Fruit fly (Drosophila melanogaster) whole organism, embryonic: Measurements from ENCODE around the gene CG13054.

Source experiments
- Atf6 ChIP-seq: fragments of 200-800 bp; sonication (Bioruptor generic); IDR thresholded peaks from 2 replicates; pipeline ENCODE4 v1.3.6; 2022; ENCODE audit warnings: missing biosample characterization, missing genetic modification characterization
- CG10147 ChIP-seq: fragments of 200-800 bp; sonication (Bioruptor generic); optimal IDR thresholded peaks from 2 replicates; lab custom pipeline; 2019; ENCODE audit warnings: missing biosample characterization, mild to moderate bottlenecking, missing genetic modification characterization, moderate library complexity
- CG10431 ChIP-seq: fragments of 200-800 bp; sonication (Bioruptor generic); optimal IDR thresholded peaks from 3 replicates; lab custom pipeline; 2018; ENCODE audit warnings: missing biosample characterization, mild to moderate bottlenecking, missing genetic modification characterization
- CG12071 ChIP-seq: fragments of 200-800 bp; sonication (Bioruptor generic); optimal IDR thresholded peaks from 3 replicates; lab custom pipeline; 2018; ENCODE audit warnings: missing biosample characterization, mild to moderate bottlenecking, missing genetic modification characterization
- CG12104 ChIP-seq: fragments of 200-800 bp; sonication (Bioruptor generic); optimal IDR thresholded peaks from 3 replicates; lab custom pipeline; 2016; ENCODE audit warnings: missing biosample characterization, missing genetic modification characterization
- CG12155 ChIP-seq: fragments of 200-800 bp; sonication (Bioruptor generic); optimal IDR thresholded peaks from 3 replicates; lab custom pipeline; 2016; ENCODE audit warnings: missing biosample characterization, missing genetic modification characterization
- CG14014 ChIP-seq: fragments of 200-800 bp; sonication (Bioruptor generic); IDR thresholded peaks from 2 replicates; pipeline ENCODE4 v1.3.6; 2022; ENCODE audit warnings: missing biosample characterization, missing genetic modification characterization
- CG16815 ChIP-seq: fragments of 200-800 bp; sonication (Bioruptor generic); optimal IDR thresholded peaks from 3 replicates; lab custom pipeline; 2017; ENCODE audit warnings: missing biosample characterization, mild to moderate bottlenecking, missing genetic modification characterization
- CG17612 ChIP-seq: fragments of 200-800 bp; sonication (Bioruptor generic); IDR thresholded peaks from 2 replicates; pipeline ENCODE4 v1.3.6; 2022; ENCODE audit warnings: missing biosample characterization, missing genetic modification characterization
- CG17829 ChIP-seq: fragments of 200-800 bp; optimal IDR thresholded peaks from 2 replicates; lab custom pipeline; 2019; ENCODE audit warnings: missing biosample characterization, mild to moderate bottlenecking, missing genetic modification characterization, moderate library complexity
- CG18262 ChIP-seq: fragments of 200-800 bp; optimal IDR thresholded peaks from 3 replicates; lab custom pipeline; 2019; ENCODE audit warnings: missing biosample characterization, mild to moderate bottlenecking, missing genetic modification characterization, moderate library complexity
- CG2199 ChIP-seq: fragments of 200-800 bp; sonication (Bioruptor generic); IDR thresholded peaks from 3 replicates; pipeline ENCODE4 v1.3.6; 2022; ENCODE audit warnings: missing biosample characterization, missing genetic modification characterization
- CG2875 ChIP-seq: fragments of 200-800 bp; sonication (Bioruptor generic); optimal IDR thresholded peaks from 2 replicates; lab custom pipeline; 2017; ENCODE audit warnings: missing biosample characterization, mild to moderate bottlenecking, missing genetic modification characterization, missing genetic modification reagents
- CG32532 ChIP-seq: fragments of 200-800 bp; sonication (Bioruptor generic); IDR thresholded peaks from 2 replicates; pipeline ENCODE4 v1.3.6; 2022; ENCODE audit warnings: missing biosample characterization, missing genetic modification characterization
- CG34422 ChIP-seq: fragments of 200-800 bp; sonication (Bioruptor generic); IDR thresholded peaks from 3 replicates; pipeline ENCODE4 v1.3.6; 2022; ENCODE audit warnings: missing biosample characterization, missing genetic modification characterization
- CG5953 ChIP-seq: fragments of 200-800 bp; sonication (Bioruptor generic); IDR thresholded peaks from 2 replicates; pipeline ENCODE4 v1.3.6; 2022; ENCODE audit warnings: missing biosample characterization, missing genetic modification characterization
- CG6689 ChIP-seq: fragments of 200-800 bp; sonication (Bioruptor generic); IDR thresholded peaks from 2 replicates; pipeline ENCODE4 v1.3.6; 2022; ENCODE audit warnings: missing biosample characterization, missing genetic modification characterization
- CG6854 ChIP-seq: fragments of 200-800 bp; sonication (Bioruptor generic); optimal IDR thresholded peaks from 3 replicates; lab custom pipeline; 2017; ENCODE audit warnings: missing biosample characterization, mild to moderate bottlenecking, missing genetic modification characterization
- CG7271 ChIP-seq: fragments of 200-800 bp; sonication (Bioruptor generic); optimal IDR thresholded peaks from 2 replicates; lab custom pipeline; 2018; ENCODE audit warnings: missing biosample characterization, mild to moderate bottlenecking, missing genetic modification characterization, moderate library complexity
- CG7928 ChIP-seq: fragments of 200-800 bp; sonication (Bioruptor generic); optimal IDR thresholded peaks from 2 replicates; lab custom pipeline; 2017; ENCODE audit warnings: missing biosample characterization, mild to moderate bottlenecking, missing genetic modification characterization
- CG8944 ChIP-seq: fragments of 200-800 bp; sonication (Bioruptor generic); optimal IDR thresholded peaks from 3 replicates; lab custom pipeline; 2016; ENCODE audit warnings: missing biosample characterization, missing genetic modification characterization
- CG9727 ChIP-seq: fragments of 200-800 bp; sonication (Bioruptor generic); optimal IDR thresholded peaks from 3 replicates; lab custom pipeline; 2017; ENCODE audit warnings: missing biosample characterization, mild to moderate bottlenecking, missing genetic modification characterization
- CG9817 ChIP-seq: fragments of 200-800 bp; sonication (Bioruptor generic); optimal IDR thresholded peaks from 2 replicates; lab custom pipeline; 2018; ENCODE audit warnings: missing biosample characterization, mild to moderate bottlenecking, missing genetic modification characterization, moderate library complexity
- Camta ChIP-seq: fragments of 200-800 bp; sonication (Bioruptor generic); optimal IDR thresholded peaks from 2 replicates; lab custom pipeline; 2016; ENCODE audit warnings: missing biosample characterization, missing genetic modification characterization
- D19A ChIP-seq: fragments of 200-800 bp; optimal IDR thresholded peaks from 3 replicates; lab custom pipeline; 2019; ENCODE audit warnings: missing biosample characterization, mild to moderate bottlenecking, missing genetic modification characterization, moderate library complexity
- Dbx ChIP-seq: fragments of 200-800 bp; sonication (Bioruptor generic); IDR thresholded peaks from 3 replicates; pipeline ENCODE4 v1.3.6; 2022; ENCODE audit warnings: missing biosample characterization, missing genetic modification characterization
- Dek ChIP-seq: fragments of 200-800 bp; sonication (Bioruptor generic); optimal IDR thresholded peaks from 3 replicates; lab custom pipeline; 2019; ENCODE audit warnings: missing biosample characterization, mild to moderate bottlenecking, missing genetic modification characterization, moderate library complexity
- Dll ChIP-seq: fragments of 200-800 bp; sonication (Bioruptor generic); IDR thresholded peaks from 4 replicates; pipeline ENCODE4 v1.3.6; 2022; ENCODE audit warnings: missing biosample characterization, missing genetic modification characterization; ENCODE audit not compliant: partially characterized antibody
- GATAe ChIP-seq: fragments of 200-800 bp; sonication (Bioruptor generic); conservative IDR thresholded peaks from 2 replicates; pipeline ENCODE4 v1.3.6; 2022; ENCODE audit warnings: missing biosample characterization, missing genetic modification characterization
- Gsc ChIP-seq: fragments of 200-800 bp; sonication (Bioruptor generic); IDR thresholded peaks from 2 replicates; pipeline ENCODE4 v1.3.6; 2022; ENCODE audit warnings: missing biosample characterization, missing genetic modification characterization
- HLH54F ChIP-seq: fragments of 200-800 bp; sonication (Bioruptor generic); optimal IDR thresholded peaks from 3 replicates; lab custom pipeline; 2016; ENCODE audit warnings: missing biosample characterization, missing genetic modification characterization
- Hand ChIP-seq: fragments of 200-800 bp; sonication (Bioruptor generic); optimal IDR thresholded peaks from 2 replicates; lab custom pipeline; 2017; ENCODE audit warnings: mild to moderate bottlenecking, missing biosample characterization, missing genetic modification reagents, missing genetic modification characterization
- Hr3 ChIP-seq: fragments of 200-800 bp; sonication (Bioruptor generic); optimal IDR thresholded peaks from 3 replicates; lab custom pipeline; 2016; ENCODE audit warnings: missing biosample characterization, missing genetic modification characterization
- MESR4 ChIP-seq: fragments of 200-800 bp; sonication (Bioruptor generic); optimal IDR thresholded peaks from 2 replicates; lab custom pipeline; 2018; ENCODE audit warnings: missing biosample characterization, mild to moderate bottlenecking, missing genetic modification characterization, moderate library complexity
- Sry-β ChIP-seq: fragments of 200-800 bp; sonication (Bioruptor generic); optimal IDR thresholded peaks from 2 replicates; lab custom pipeline; 2018; ENCODE audit warnings: missing biosample characterization, mild to moderate bottlenecking, missing genetic modification characterization, moderate library complexity
- aop ChIP-seq: fragments of 200-800 bp; sonication (Bioruptor generic); IDR thresholded peaks from 2 replicates; pipeline ENCODE4 v1.3.6; 2022; ENCODE audit warnings: missing biosample characterization, missing genetic modification characterization
- br ChIP-seq: fragments of >200 bp; optimal IDR thresholded peaks from 2 replicates; lab custom pipeline; 2017
- chif ChIP-seq, 2 experiments: fragments of 200-800 bp; sonication (Bioruptor generic); optimal IDR thresholded peaks; 3 replicates each; lab custom pipeline; 2016; ENCODE audit warnings: missing biosample characterization in 2 of 2, missing genetic modification characterization in 2 of 2
- corto ChIP-seq: fragments of 200-800 bp; sonication (Bioruptor generic); optimal IDR thresholded peaks from 2 replicates; lab custom pipeline; 2016; ENCODE audit warnings: missing biosample characterization, mild to moderate bottlenecking, missing genetic modification characterization, moderate library complexity
- crol ChIP-seq: fragments of 200-800 bp; sonication (Bioruptor generic); IDR thresholded peaks from 2 replicates; pipeline ENCODE4 v1.3.6; 2022; ENCODE audit warnings: missing biosample characterization, missing genetic modification characterization
- fd102C ChIP-seq: fragments of 200-800 bp; sonication (Bioruptor generic); optimal IDR thresholded peaks from 2 replicates; lab custom pipeline; 2018; ENCODE audit warnings: missing biosample characterization, mild to moderate bottlenecking, missing genetic modification characterization, moderate library complexity
- fu2 ChIP-seq: fragments of 200-800 bp; sonication (Bioruptor generic); optimal IDR thresholded peaks from 2 replicates; lab custom pipeline; 2016; ENCODE audit warnings: missing biosample characterization, missing genetic modification characterization
- gsb ChIP-seq: fragments of 200-800 bp; sonication (Bioruptor generic); IDR thresholded peaks from 2 replicates; pipeline ENCODE4 v1.3.6; 2022; ENCODE audit warnings: missing biosample characterization, missing genetic modification characterization
- pan ChIP-seq, 4 experiments: fragments of >200 bp in 3 of 4; fragments of 200-800 bp in 1 of 4; sonication (Bioruptor generic) in 1 of 4; optimal IDR thresholded peaks in 3 of 4; IDR thresholded peaks in 1 of 4; 2 replicates each; pipeline versions ENCODE4 v1.3.6 to Lab custom; 2017 to 2022; ENCODE audit warnings: missing biosample characterization in 2 of 4, missing genetic modification characterization in 2 of 4, mixed read lengths in 1 of 4
- row ChIP-seq: fragments of 200-800 bp; sonication (Bioruptor generic); IDR thresholded peaks from 3 replicates; pipeline ENCODE4 v1.3.6; 2022; ENCODE audit warnings: missing biosample characterization, missing genetic modification characterization
- slou ChIP-seq: fragments of 200-800 bp; sonication (Bioruptor generic); optimal IDR thresholded peaks from 3 replicates; lab custom pipeline; 2016; ENCODE audit warnings: missing biosample characterization, missing genetic modification characterization
- stc ChIP-seq: fragments of 200-800 bp; sonication (Bioruptor generic); IDR thresholded peaks from 2 replicates; pipeline ENCODE4 v1.3.6; 2022; ENCODE audit warnings: missing biosample characterization, missing genetic modification characterization
- sug ChIP-seq: fragments of 200-800 bp; optimal IDR thresholded peaks from 2 replicates; lab custom pipeline; 2019; ENCODE audit warnings: missing biosample characterization, mild to moderate bottlenecking, missing genetic modification characterization, moderate library complexity
- ttk ChIP-seq: fragments of 200-800 bp; sonication (Bioruptor generic); IDR thresholded peaks from 2 replicates; pipeline ENCODE4 v2.1.2; 2022; ENCODE audit warnings: missing biosample characterization, missing genetic modification characterization
- zen2 ChIP-seq: fragments of 200-800 bp; sonication (Bioruptor generic); IDR thresholded peaks from 3 replicates; pipeline ENCODE4 v1.3.6; 2022; ENCODE audit warnings: missing biosample characterization, missing genetic modification characterization; ENCODE audit not compliant: partially characterized antibody

The CG13054 gene

DNA sequence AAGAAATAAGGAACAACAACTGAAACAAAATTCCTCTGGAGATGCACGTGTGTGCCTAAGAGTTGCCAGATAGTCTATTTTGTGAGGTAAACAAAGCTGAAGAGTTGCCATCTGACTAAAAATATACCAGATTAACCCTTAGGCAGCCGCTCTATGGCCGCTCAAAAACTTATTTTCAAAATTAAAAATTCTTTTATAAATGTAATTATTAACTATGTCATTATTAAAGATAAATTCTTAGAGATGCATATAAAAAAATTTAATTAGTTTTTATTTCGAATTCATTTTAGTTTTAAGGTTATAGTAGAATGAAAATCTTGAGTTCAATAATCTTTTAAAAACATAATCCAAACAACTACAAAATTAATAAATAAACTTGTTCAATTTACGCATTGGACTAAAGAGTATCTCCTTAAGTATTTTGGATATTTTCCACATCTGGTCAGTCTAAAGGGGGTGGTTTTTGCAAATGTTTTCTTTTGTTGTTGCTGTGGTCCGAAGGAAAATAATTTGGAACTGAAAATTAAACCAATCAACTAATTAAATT lies 28.3 kb downstream of the CG13054 start, which contains the start of gene Tmx3 (continued):
- TF ChIP-seq Hr3 (GFP tag; lab: Kevin White, UChicago): peak; percentile 93
- TF ChIP-seq CG17829: peak; percentile 90
- TF ChIP-seq corto: peak; percentile 62
- peak; percentile 88 for TF ChIP-seq CG10147 (GFP tag; lab: Kevin White, UChicago)
- peak; percentile 42 to 45 for TF ChIP-seq chif (GFP tag; optimal IDR thresholded peaks at IDR 0.05; lab: Kevin White, UChicago)
- peak; percentile 92 for TF ChIP-seq Dek (tag; lab: Kevin White, UChicago)
- no peak; the same call in 1 of the 2 replicates for TF ChIP-seq CG17612 (GFP tag; lab: Robert Waterston, UW)
- peak; percentile 11 for TF ChIP-seq CG6854 (GFP tag; lab: Kevin White, UChicago)
- TF ChIP-seq ttk (GFP tag; lab: Robert Waterston, UW): peak; percentile 88
- peak; percentile 31 for TF ChIP-seq sug (tag; lab: Kevin White, UChicago)
- TF ChIP-seq Dll (GFP tag; lab: Robert Waterston, UW): 0 out of 4 replicates have a peak, but pooled peaks have one; percentile 38
- no peak for TF ChIP-seq Gsc (GFP tag; lab: Robert Waterston, UW)
- TF ChIP-seq CG10431 (GFP tag; lab: Kevin White, UChicago): peak; percentile 59
- no peak for TF ChIP-seq gsb (GFP tag; lab: Robert Waterston, UW)
- peak; percentile 59 for TF ChIP-seq HLH54F (GFP tag; lab: Kevin White, UChicago)
- peak; percentile 92 for TF ChIP-seq stc (GFP tag; lab: Robert Waterston, UW)
- no peak for TF ChIP-seq MESR4 (GFP tag; lab: Kevin White, UChicago)
- TF ChIP-seq CG5953: peak; percentile 84
- TF ChIP-seq zen2 (GFP tag; lab: Robert Waterston, UW): no peak
- peak; percentile 82 for TF ChIP-seq CG9727 (GFP tag; lab: Kevin White, UChicago)
- TF ChIP-seq CG7928: peak; percentile 33
- peak; percentile 90 for TF ChIP-seq CG9817
- TF ChIP-seq CG32532 (GFP tag; lab: Robert Waterston, UW): peak; percentile 96
- TF ChIP-seq fu2 (GFP tag; lab: Kevin White, UChicago): peak; percentile 44
- peak; percentile 67 for TF ChIP-seq slou (GFP tag; lab: Kevin White, UChicago)
- TF ChIP-seq Hand (GFP tag; lab: Kevin White, UChicago): peak; percentile 41
- TF ChIP-seq CG6689 (GFP tag; lab: Robert Waterston, UW): peak; percentile 90
- no peak for TF ChIP-seq br (lab: Kevin White, UChicago)
- peak; percentile 89 for TF ChIP-seq Atf6 (GFP tag; lab: Robert Waterston, UW)
- TF ChIP-seq Sry-β (GFP tag; lab: Kevin White, UChicago): no peak
- peak; percentile 92 for TF ChIP-seq CG14014 (GFP tag; lab: Robert Waterston, UW)
- TF ChIP-seq Dbx (GFP tag; lab: Robert Waterston, UW): peak; percentile 95
- no peak for TF ChIP-seq pan (optimal IDR thresholded peaks at IDR 0.05; lab: Kevin White, UChicago)
- TF ChIP-seq pan (GFP tag; optimal IDR thresholded peaks at IDR 0.05 in 1 of 2, IDR thresholded peaks at IDR 0.05 in 1 of 2): peak in 1 of 2 experiments; percentile 95
- TF ChIP-seq CG16815: peak; percentile 84
- peak; percentile 85 for TF ChIP-seq aop (GFP tag; lab: Robert Waterston, UW)
- peak; percentile 42 for TF ChIP-seq GATAe (GFP tag; lab: Robert Waterston, UW)
- TF ChIP-seq fd102C (GFP tag; lab: Kevin White, UChicago): no peak
- TF ChIP-seq CG34422 (GFP tag; lab: Robert Waterston, UW): peak; percentile 96
- TF ChIP-seq CG8944: peak; percentile 62
- TF ChIP-seq CG2875 (GFP tag; lab: Kevin White, UChicago): peak; percentile 54
- peak; percentile 25; the same call in 1 of the 3 replicates for TF ChIP-seq CG2199 (GFP tag; lab: Robert Waterston, UW)
- peak; percentile 91 for TF ChIP-seq CG18262 (tag; lab: Kevin White, UChicago)
- peak; percentile 52 for TF ChIP-seq CG7271
- peak; percentile 87 for TF ChIP-seq CG12155 (GFP tag; lab: Kevin White, UChicago)
- TF ChIP-seq crol (GFP tag; lab: Robert Waterston, UW): 0 out of 2 replicates have a peak, but pooled peaks have one; percentile 20
- peak; percentile 20 for TF ChIP-seq Camta (GFP tag; lab: Kevin White, UChicago)
- peak; percentile 76 for TF ChIP-seq CG12104 (GFP tag; lab: Kevin White, UChicago)
- peak; percentile 89 for TF ChIP-seq D19A (tag; lab: Kevin White, UChicago)
- TF ChIP-seq CG12071: no peak
- TF ChIP-seq row (GFP tag; lab: Robert Waterston, UW): peak; percentile 94
